Worm (Caenorhabditis elegans) whole organism, L2 larva: ENCODE data around the gene cdc-50.B.

ENCODE experiments used
- F13H6.1 ChIP-seq: sonication (generic microtip); optimal IDR thresholded peaks from 2 replicates; lab custom pipeline; 2016; ENCODE audit warnings: missing genetic modification characterization, missing compliant biosample characterization
- alr-1 ChIP-seq: fragments of 150-350 bp; optimal IDR thresholded peaks from 2 replicates; lab custom pipeline; 2014; ENCODE audit warnings: missing biosample characterization, missing genetic modification characterization
- blmp-1 ChIP-seq: sonication (generic microtip); optimal IDR thresholded peaks from 2 replicates; lab custom pipeline; 2017; ENCODE audit warnings: missing genetic modification characterization, mild to moderate bottlenecking, missing compliant biosample characterization, antibody characterized with exemption, moderate library complexity; ENCODE audit not compliant: insufficient read depth
- dmd-4 ChIP-seq: sonication (generic microtip); optimal IDR thresholded peaks from 2 replicates; lab custom pipeline; 2017; ENCODE audit warnings: missing biosample characterization, missing genetic modification characterization
- elt-1 ChIP-seq: fragments of 150-350 bp; optimal IDR thresholded peaks from 2 replicates; lab custom pipeline; 2014; ENCODE audit warnings: missing biosample characterization, missing genetic modification characterization
- lin-39 ChIP-seq: fragments of 150-350 bp; optimal IDR thresholded peaks from 2 replicates; lab custom pipeline; 2014; ENCODE audit warnings: missing biosample characterization, missing genetic modification reagents, missing genetic modification characterization
- mdl-1 ChIP-seq, 2 experiments: fragments of 150-350 bp in 1 of 2; sonication (generic microtip) in 1 of 2; optimal IDR thresholded peaks; 2 replicates each; lab custom pipeline; 2017; ENCODE audit warnings: missing biosample characterization in 2 of 2, missing genetic modification characterization in 2 of 2
- nhr-12 ChIP-seq: fragments of 150-350 bp; optimal IDR thresholded peaks from 2 replicates; lab custom pipeline; 2014; ENCODE audit warnings: missing biosample characterization, missing genetic modification characterization
- nhr-237 ChIP-seq: fragments of 150-350 bp; optimal IDR thresholded peaks from 2 replicates; lab custom pipeline; 2014; ENCODE audit warnings: missing biosample characterization, missing genetic modification characterization
- snpc-4 ChIP-seq: fragments of 150-350 bp; optimal IDR thresholded peaks from 2 replicates; lab custom pipeline; 2014; ENCODE audit warnings: missing biosample characterization, missing genetic modification characterization
- unc-39 ChIP-seq: fragments of 150-350 bp; optimal IDR thresholded peaks from 2 replicates; lab custom pipeline; 2014; ENCODE audit warnings: missing biosample characterization, missing genetic modification characterization
- unc-55 ChIP-seq: fragments of 150-350 bp; sonication (generic microtip); optimal IDR thresholded peaks from 3 replicates; lab custom pipeline; 2014; ENCODE audit warnings: missing biosample characterization, missing genetic modification reagents, missing genetic modification characterization
- ztf-1 ChIP-seq: fragments of 200-800 bp; sonication (Bioruptor generic); conservative IDR thresholded peaks from 2 replicates; pipeline ENCODE4 v1.3.6; 2022; ENCODE audit warnings: missing genetic modification characterization, missing compliant biosample characterization

DNA sequence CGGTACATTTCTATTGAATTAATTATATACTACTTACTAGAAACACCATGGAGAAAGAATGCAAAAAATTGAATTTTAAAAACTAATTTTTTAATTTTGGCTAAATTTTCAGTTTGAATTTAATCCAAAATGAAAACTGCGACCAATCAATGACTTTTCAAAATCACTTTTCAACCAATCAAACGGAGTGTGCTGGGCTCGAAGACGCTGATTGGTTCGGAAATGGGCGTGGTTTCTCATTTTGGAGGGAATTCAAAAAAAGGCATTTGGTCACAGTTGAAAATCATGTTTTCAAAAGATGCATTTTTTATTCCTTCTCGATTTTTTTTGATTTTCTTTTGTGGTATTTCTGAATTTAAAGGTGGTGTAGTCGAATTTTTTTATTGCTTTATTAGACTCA lies 15.7 kb upstream of the cdc-50.B start:
- TF ChIP-seq mdl-1 (tag; optimal IDR thresholded peaks at IDR 0.05; lab: Kevin White, UChicago): no peak
- no peak for TF ChIP-seq F13H6.1 (tag; lab: Kevin White, UChicago)
- no peak for TF ChIP-seq snpc-4
- no peak for TF ChIP-seq unc-39 (tag; lab: Kevin White, UChicago)
- no peak for TF ChIP-seq alr-1 (tag; lab: Kevin White, UChicago)
- no peak for TF ChIP-seq blmp-1 (tag; lab: Kevin White, UChicago)
- no peak for TF ChIP-seq nhr-237 (tag; lab: Kevin White, UChicago)
- TF ChIP-seq lin-39: no peak
- no peak for TF ChIP-seq elt-1
- no peak for TF ChIP-seq dmd-4 (tag; lab: Kevin White, UChicago)
- no peak for TF ChIP-seq nhr-12 (tag; lab: Kevin White, UChicago)
- TF ChIP-seq unc-55 (GFP tag; lab: Kevin White, UChicago): no peak
- no peak for TF ChIP-seq ztf-1 (GFP tag; lab: Robert Waterston, UW)
